Worm (Caenorhabditis elegans): ENCODE measurements around the gene T10G3.8.

DNA sequence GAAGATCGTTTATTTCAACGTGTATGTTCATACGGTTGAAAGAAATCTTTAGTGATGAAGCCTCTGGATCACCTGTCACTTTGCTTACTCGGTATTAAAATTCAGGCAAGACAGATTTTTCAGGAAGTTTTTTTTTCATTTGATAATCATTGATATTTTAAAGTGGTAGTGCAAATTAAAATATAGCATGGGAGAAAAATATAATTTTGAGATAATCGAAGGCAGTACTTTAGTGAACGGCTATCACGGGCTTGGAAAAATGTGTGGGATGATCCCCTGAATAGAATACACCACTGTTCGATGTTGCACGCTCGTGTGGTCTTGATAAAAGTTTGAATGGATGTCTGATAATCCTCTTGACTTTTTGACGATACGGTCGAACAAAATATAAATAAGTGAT, 48.9 kb downstream of the T10G3.8 start:
- no peak for TF ChIP-seq lin-39 (tag; optimal IDR thresholded peaks at IDR 0.05)
- no peak for TF ChIP-seq elt-1 (tag; optimal IDR thresholded peaks at IDR 0.05)
- TF ChIP-seq nfya-1 (tag; optimal IDR thresholded peaks at IDR 0.05; ENCODE audit: insufficient read depth): no peak
- no peak for TF ChIP-seq lsy-12 (tag; optimal IDR thresholded peaks at IDR 0.05)
- no peak for TF ChIP-seq nhr-237 (tag; optimal IDR thresholded peaks at IDR 0.05)
- TF ChIP-seq nhr-12 (tag; optimal IDR thresholded peaks at IDR 0.05): no peak
- TF ChIP-seq R02D3.7 (tag; optimal IDR thresholded peaks at IDR 0.05): no peak
- no peak for TF ChIP-seq snpc-4 (tag; optimal IDR thresholded peaks at IDR 0.05)
- TF ChIP-seq aly-2 (tag; optimal IDR thresholded peaks at IDR 0.05): no peak

All from whole organism, L3 larva.